Worm (Caenorhabditis elegans): ENCODE measurements around the gene R01B10.2.

R01B10.2 gene

DNA sequence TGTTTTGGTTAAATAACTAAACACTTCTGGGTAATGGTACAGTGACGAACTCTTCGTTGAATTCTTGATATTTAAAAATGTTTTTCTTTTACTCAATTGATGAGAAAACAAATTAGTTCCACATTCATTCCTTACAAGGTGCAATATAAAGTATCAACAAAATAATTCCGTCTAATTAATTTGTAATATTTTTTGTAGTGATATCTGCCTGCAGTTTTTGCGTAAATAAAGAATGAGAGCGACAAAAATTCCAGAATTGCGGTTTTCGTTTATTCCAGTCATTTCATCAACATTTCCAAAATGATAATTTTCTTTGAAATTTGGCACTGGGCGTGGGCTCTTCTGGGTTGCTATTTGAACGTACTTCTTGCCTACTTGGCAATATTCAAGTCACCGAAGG, 14.0 kb upstream of the R01B10.2 start, which contains the start of gene srd-20:
Gene srd-20 (plus strand): TSS at position 301 of the 400 bp plus-strand sequence.
- no peak for TF ChIP-seq lsy-27 (tag; optimal IDR thresholded peaks at IDR 0.05; ENCODE audit: borderline replicate concordance, insufficient read depth)
- TF ChIP-seq ceh-100 (GFP tag; IDR thresholded peaks at IDR 0.05), result no peak
- TF ChIP-seq nhr-80 (tag; optimal IDR thresholded peaks at IDR 0.05), result no peak
- no peak for TF ChIP-seq ztf-28 (GFP tag; IDR thresholded peaks at IDR 0.05)
- no peak for TF ChIP-seq zim-3 (tag; optimal IDR thresholded peaks at IDR 0.05)
- TF ChIP-seq F55B11.4 (tag; optimal IDR thresholded peaks at IDR 0.05; ENCODE audit: borderline replicate concordance, insufficient read depth), result no peak
- no peak for TF ChIP-seq B0035.1 (tag; optimal IDR thresholded peaks at IDR 0.05)
- TF ChIP-seq nfya-2 (GFP tag; IDR thresholded peaks at IDR 0.05), result no peak
- TF ChIP-seq athp-1 (tag; optimal IDR thresholded peaks at IDR 0.05), result no peak
- no peak for TF ChIP-seq unc-62 (GFP tag; optimal IDR thresholded peaks at IDR 0.05)
- no peak for TF ChIP-seq zfh-2 (GFP tag; conservative IDR thresholded peaks at IDR 0.05)
- TF ChIP-seq cebp-2 (GFP tag; IDR thresholded peaks at IDR 0.05), result no peak
- TF ChIP-seq hsf-1 (GFP tag; IDR thresholded peaks at IDR 0.05), result no peak
- no peak for TF ChIP-seq gei-17 (GFP tag; optimal IDR thresholded peaks at IDR 0.05)
- TF ChIP-seq madf-10 (tag; optimal IDR thresholded peaks at IDR 0.05), result no peak
- TF ChIP-seq somi-1 (GFP tag; optimal IDR thresholded peaks at IDR 0.05), result no peak
- no peak for TF ChIP-seq ceh-58 (GFP tag; IDR thresholded peaks at IDR 0.05)
- TF ChIP-seq B0019.2 (GFP tag; conservative IDR thresholded peaks at IDR 0.05), result no peak
- no peak for TF ChIP-seq snpc-1.1 (tag; optimal IDR thresholded peaks at IDR 0.05; ENCODE audit: insufficient read depth)

DNA sequence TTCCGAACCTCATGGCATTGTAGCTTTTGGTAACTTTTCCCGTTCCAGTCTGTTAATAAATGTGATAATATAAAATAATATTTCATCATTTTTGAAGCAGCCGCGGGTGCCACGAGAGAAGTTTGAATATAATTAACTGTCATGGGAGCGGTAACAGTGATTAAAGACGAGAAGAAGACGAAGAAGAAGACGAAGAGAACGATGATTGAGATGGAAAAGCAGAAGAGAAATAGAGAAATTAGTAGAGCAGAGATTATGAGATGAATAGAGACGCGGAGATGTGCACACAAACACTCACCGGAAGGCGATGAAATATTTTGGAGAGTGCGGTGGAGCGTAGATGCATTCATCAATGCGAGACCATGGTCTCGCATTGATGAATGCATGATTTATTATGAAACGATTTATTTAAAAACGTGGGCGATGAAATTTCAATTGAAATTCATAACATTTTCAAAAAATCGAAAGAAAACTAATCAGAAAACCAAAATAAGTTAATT, 12.0 kb upstream of the R01B10.2 start, which contains the start of gene seip-1:
Gene seip-1 (minus strand): TSS at position 51 of the 500 bp plus-strand sequence.
- TF ChIP-seq ceh-40 (GFP tag; IDR thresholded peaks at IDR 0.05) (no peak), B0261.1 (tag; optimal IDR thresholded peaks at IDR 0.05) (no peak), bed-1 (GFP tag; IDR thresholded peaks at IDR 0.05) (no peak), nhr-120 (GFP tag; IDR thresholded peaks at IDR 0.05) (no peak), cebp-2 (GFP tag; IDR thresholded peaks at IDR 0.05) (no peak), F55B11.4 (tag; optimal IDR thresholded peaks at IDR 0.05; ENCODE audit: borderline replicate concordance, insufficient read depth) (no peak), chd-7 (tag; optimal IDR thresholded peaks at IDR 0.05) (no peak), hmg-20 (GFP tag; IDR thresholded peaks at IDR 0.05) (no peak), tbp1 (GFP tag; optimal IDR thresholded peaks at IDR 0.05) (no peak), ceh-91 (GFP tag; IDR thresholded peaks at IDR 0.05) (no peak), hmg-1.2 (GFP tag; IDR thresholded peaks at IDR 0.05) (peak; percentile 86; the same call in 1 of the 2 replicates), aptf-3 (GFP tag; IDR thresholded peaks at IDR 0.05) (no peak), ccch-3 (GFP tag; optimal IDR thresholded peaks at IDR 0.05) (no peak), let-607 (tag; optimal IDR thresholded peaks at IDR 0.05) (no peak), mel-28 (tag; optimal IDR thresholded peaks at IDR 0.05; ENCODE audit: borderline replicate concordance) (no peak), unc-62 (GFP tag; optimal IDR thresholded peaks at IDR 0.05) (peak; percentile 65), ceh-79 (tag; optimal IDR thresholded peaks at IDR 0.05) (no peak), Y79H2A.3 (GFP tag; conservative IDR thresholded peaks at IDR 0.05) (no peak), sdz-38 (tag; optimal IDR thresholded peaks at IDR 0.05) (no peak), nhr-90 (tag; optimal IDR thresholded peaks at IDR 0.05) (no peak), mcd-1 (GFP tag; IDR thresholded peaks at IDR 0.05) (peak; percentile 95), madf-3 (GFP tag; IDR thresholded peaks at IDR 0.05) (no peak), egrh-3 (GFP tag; IDR thresholded peaks at IDR 0.05) (no peak), ztf-3 (GFP tag; optimal IDR thresholded peaks at IDR 0.05) (no peak), dox-1 (GFP tag; IDR thresholded peaks at IDR 0.05) (no peak; the same call in 1 of the 2 replicates), athp-1 (tag; optimal IDR thresholded peaks at IDR 0.05) (no peak), let-526 (GFP tag; IDR thresholded peaks at IDR 0.05) (no peak), B0035.1 (tag; optimal IDR thresholded peaks at IDR 0.05) (no peak), F23B12.7 (tag; optimal IDR thresholded peaks at IDR 0.05; ENCODE audit: insufficient read depth) (peak; percentile 84), sea-2 (GFP tag; IDR thresholded peaks at IDR 0.05) (no peak), snpc-3.4 (tag; optimal IDR thresholded peaks at IDR 0.05) (no peak), Y67H2A.10 (GFP tag; conservative IDR thresholded peaks at IDR 0.05) (no peak), hlh-12 (tag; optimal IDR thresholded peaks at IDR 0.05) (no peak)

Measured in whole organism, young adult.